Fruit fly (Drosophila melanogaster): ENCODE results near the gene sip2.

The sip2 gene

DNA sequence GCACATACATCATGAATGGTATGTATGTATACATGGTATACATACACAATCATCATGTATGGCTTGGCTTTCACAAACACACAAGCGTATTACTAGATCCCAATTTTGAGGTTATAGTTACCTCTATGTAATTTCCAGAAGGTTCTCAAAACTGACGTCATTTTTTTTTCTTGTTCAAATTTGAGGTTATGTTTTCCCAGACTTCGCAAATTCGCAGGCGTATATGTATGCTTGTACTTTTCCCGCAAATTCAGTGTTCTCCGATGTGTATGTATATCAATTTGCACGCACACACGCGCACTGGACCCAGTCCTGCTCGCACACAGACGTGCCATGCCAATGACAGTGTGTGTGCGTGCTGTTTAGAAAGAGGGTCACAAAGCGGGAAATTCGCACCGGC, 2.4 kb upstream of the sip2 start (continued):
- peak; percentile 48 for TF ChIP-seq sens (GFP tag)
- TF ChIP-seq CG1602 (GFP tag; optimal IDR thresholded peaks at IDR 0.05): no peak
- TF ChIP-seq sug (tag; optimal IDR thresholded peaks at IDR 0.05): peak; percentile 5
- TF ChIP-seq Ravus (GFP tag; IDR thresholded peaks at IDR 0.05): no peak
- TF ChIP-seq CG34224 (GFP tag; IDR thresholded peaks at IDR 0.05; ENCODE audit: partially characterized antibody): peak; percentile 26; the same call in 1 of the 3 replicates
- TF ChIP-seq CG34422 (GFP tag; IDR thresholded peaks at IDR 0.05): peak; percentile 56; the same call in 2 of the 3 replicates
- TF ChIP-seq B-H1 (GFP tag; IDR thresholded peaks at IDR 0.05): no peak
- TF ChIP-seq CG2199 (GFP tag; IDR thresholded peaks at IDR 0.05): 0 out of 3 replicates have a peak, but pooled peaks have one; percentile 54
- no peak for TF ChIP-seq Lpt (GFP tag; optimal IDR thresholded peaks at IDR 0.05)
- peak; percentile 29; the same call in 1 of the 2 replicates for TF ChIP-seq rib (GFP tag; IDR thresholded peaks at IDR 0.05)
- TF ChIP-seq CG17612 (GFP tag; IDR thresholded peaks at IDR 0.05): no peak
- peak; percentile 55 for TF ChIP-seq nom (GFP tag; optimal IDR thresholded peaks at IDR 0.05)
- TF ChIP-seq Hmx (GFP tag; optimal IDR thresholded peaks at IDR 0.05): no peak
- no peak for TF ChIP-seq CG8281 (tag; optimal IDR thresholded peaks at IDR 0.05)
- TF ChIP-seq lmd (GFP tag; IDR thresholded peaks at IDR 0.05): no peak
- no peak for TF ChIP-seq CG3407 (GFP tag; optimal IDR thresholded peaks at IDR 0.05)
- no peak for TF ChIP-seq tgo (GFP tag; IDR thresholded peaks at IDR 0.05)
- no peak for TF ChIP-seq CrebB (tag; optimal IDR thresholded peaks at IDR 0.05)
- no peak for TF ChIP-seq pita (GFP tag; optimal IDR thresholded peaks at IDR 0.05)
- TF ChIP-seq CG2678 (tag; optimal IDR thresholded peaks at IDR 0.05): no peak
- no peak for TF ChIP-seq CG3726 (GFP tag; IDR thresholded peaks at IDR 0.05)
- TF ChIP-seq fru (optimal IDR thresholded peaks at IDR 0.05): no peak
- no peak for TF ChIP-seq trem (tag; optimal IDR thresholded peaks at IDR 0.05)
- TF ChIP-seq CG3281 (GFP tag; optimal IDR thresholded peaks at IDR 0.05): no peak
- TF ChIP-seq CG30020 (tag; optimal IDR thresholded peaks at IDR 0.05): peak; percentile 51
- TF ChIP-seq Tbp (GFP tag; optimal IDR thresholded peaks at IDR 0.05): no peak
- TF ChIP-seq CG10431 (GFP tag; optimal IDR thresholded peaks at IDR 0.05): peak; percentile 100
- peak; percentile 97 for TF ChIP-seq bigmax (GFP tag; optimal IDR thresholded peaks at IDR 0.05)
- TF ChIP-seq tup (GFP tag; optimal IDR thresholded peaks at IDR 0.05): no peak
- TF ChIP-seq Drgx (GFP tag; IDR thresholded peaks at IDR 0.05): no peak
- no peak for TF ChIP-seq p53 (GFP tag; optimal IDR thresholded peaks at IDR 0.05)
- TF ChIP-seq CG15479 (GFP tag; optimal IDR thresholded peaks at IDR 0.05): peak; percentile 71

- TF ChIP-seq HmgZ (tag; optimal IDR thresholded peaks at IDR 0.05) (no peak), CG11504 (tag; optimal IDR thresholded peaks at IDR 0.05) (no peak), CG4820 (GFP tag; optimal IDR thresholded peaks at IDR 0.05) (no peak), eyg (GFP tag; optimal IDR thresholded peaks at IDR 0.05) (no peak), caup (GFP tag; optimal IDR thresholded peaks at IDR 0.05; ENCODE audit: severe bottlenecking) (no peak), CG18262 (tag; optimal IDR thresholded peaks at IDR 0.05) (no peak), Neu2 (GFP tag; optimal IDR thresholded peaks at IDR 0.05; ENCODE audit: borderline replicate concordance) (no peak), Nf-YC (tag; optimal IDR thresholded peaks at IDR 0.05) (no peak), CG1233 (GFP tag; optimal IDR thresholded peaks at IDR 0.05) (no peak), bab2 (GFP tag; optimal IDR thresholded peaks at IDR 0.05) (no peak), phol (tag; optimal IDR thresholded peaks at IDR 0.05) (no peak), sens-2 (GFP tag; IDR thresholded peaks at IDR 0.05) (no peak), p53 (GFP tag; optimal IDR thresholded peaks at IDR 0.05) (no peak), Ets65A (GFP tag) (peak; percentile 82), gce (GFP tag; IDR thresholded peaks at IDR 0.05) (no peak), pb (GFP tag; optimal IDR thresholded peaks at IDR 0.05) (no peak), nerfin-2 (GFP tag; IDR thresholded peaks at IDR 0.05; ENCODE audit: partially characterized antibody) (peak; percentile 18; the same call in 1 of the 2 replicates), corto (GFP tag; optimal IDR thresholded peaks at IDR 0.05) (no peak), CG3726 (GFP tag; IDR thresholded peaks at IDR 0.05) (no peak), knrl (GFP tag; IDR thresholded peaks at IDR 0.05; ENCODE audit: partially characterized antibody) (no peak), dysf (GFP tag; IDR thresholded peaks at IDR 0.05) (no peak), sens (GFP tag) (peak; percentile 1), ERR (GFP tag; optimal IDR thresholded peaks at IDR 0.05) (no peak), Med (GFP tag) (peak; percentile 39)
Measured at dm6 chr2L:6964632-6965031, 758 bp upstream of the sip2 start.

Measured in whole organism, embryonic.